Fruit fly (Drosophila melanogaster): ENCODE results near the gene CG42613.

Gene CG42613

DNA sequence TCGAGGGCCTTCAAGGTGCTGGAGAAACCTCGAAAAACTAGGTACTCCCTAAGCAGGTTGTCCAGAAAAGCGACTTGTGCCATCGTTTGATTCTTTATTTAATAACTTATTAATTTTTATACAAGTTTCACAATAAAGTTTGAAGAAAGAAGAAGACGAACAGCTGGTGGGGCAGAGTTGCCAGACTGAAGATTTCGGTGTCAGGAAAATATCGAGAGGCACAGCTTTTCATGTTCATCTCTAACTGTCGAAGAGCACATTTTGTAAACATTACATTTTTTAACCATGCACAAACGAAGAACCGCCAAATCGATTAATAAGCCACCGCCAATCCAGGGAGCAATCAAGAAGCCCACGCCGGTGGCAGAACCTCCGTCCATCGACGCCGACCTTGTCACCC lies 94.9 kb downstream of the CG42613 start, which contains the start of the genes CG6005 and CG14286 (continued):
- TF ChIP-seq ci (GFP tag; IDR thresholded peaks at IDR 0.05) (peak; percentile 87), CG10274 (GFP tag; optimal IDR thresholded peaks at IDR 0.05) (no peak), CG10979 (tag; optimal IDR thresholded peaks at IDR 0.05) (no peak), CG14710 (tag; optimal IDR thresholded peaks at IDR 0.05) (peak; percentile 37), CG10543 (GFP tag; optimal IDR thresholded peaks at IDR 0.05) (no peak), en (GFP tag; optimal IDR thresholded peaks at IDR 0.05) (no peak), Oli (tag; optimal IDR thresholded peaks at IDR 0.05) (no peak), CG17186 (GFP tag; optimal IDR thresholded peaks at IDR 0.05) (peak; percentile 29), CG3838 (GFP tag; optimal IDR thresholded peaks at IDR 0.05) (no peak), gsb (GFP tag; IDR thresholded peaks at IDR 0.05) (0 out of 2 replicates have a peak, but pooled peaks have one; percentile 27), Rfx (GFP tag; IDR thresholded peaks at IDR 0.05) (peak; percentile 93), ttk (GFP tag; IDR thresholded peaks at IDR 0.05) (peak; percentile 73), cg (GFP tag; optimal IDR thresholded peaks at IDR 0.05) (no peak), dpn (GFP tag; optimal IDR thresholded peaks at IDR 0.05) (peak; percentile 61 to 81), CG12155 (GFP tag; optimal IDR thresholded peaks at IDR 0.05) (peak; percentile 74), salm (tag; optimal IDR thresholded peaks at IDR 0.05) (no peak), CG11093 (GFP tag; IDR thresholded peaks at IDR 0.05) (no peak), CG31441 (GFP tag; IDR thresholded peaks at IDR 0.05) (0 out of 2 replicates have a peak, but pooled peaks have one; percentile 30), GATAe (GFP tag; conservative IDR thresholded peaks at IDR 0.05) (no peak), inv (GFP tag; IDR thresholded peaks at IDR 0.05; ENCODE audit: partially characterized antibody) (peak; percentile 57; the same call in 1 of the 2 replicates), YL-1 (GFP tag; optimal IDR thresholded peaks at IDR 0.05) (peak; percentile 80), CG1603 (tag; optimal IDR thresholded peaks at IDR 0.05) (peak; percentile 64), yki (optimal IDR thresholded peaks at IDR 0.05) (no peak), CG11560 (tag; IDR thresholded peaks at IDR 0.05) (no peak), Dfd (GFP tag; optimal IDR thresholded peaks at IDR 0.05) (no peak), nom (GFP tag; optimal IDR thresholded peaks at IDR 0.05) (no peak), CG9215 (GFP tag; IDR thresholded peaks at IDR 0.05) (peak; percentile 67), CG12942 (GFP tag; optimal IDR thresholded peaks at IDR 0.05) (peak; percentile 66), gfzf (GFP tag; optimal IDR thresholded peaks at IDR 0.05) (peak; percentile 23), p53 (GFP tag; optimal IDR thresholded peaks at IDR 0.05) (no peak), CG1647 (GFP tag; optimal IDR thresholded peaks at IDR 0.05) (peak; percentile 49), Taf1 (GFP tag; IDR thresholded peaks at IDR 0.05) (no peak), CG2889 (GFP tag; IDR thresholded peaks at IDR 0.05) (0 out of 3 replicates have a peak, but pooled peaks have one; percentile 25), CG1024 (GFP tag; IDR thresholded peaks at IDR 0.05) (peak; percentile 28; the same call in 1 of the 2 replicates), repo (GFP tag; optimal IDR thresholded peaks at IDR 0.05) (no peak), CG1233 (GFP tag; optimal IDR thresholded peaks at IDR 0.05) (no peak), Neu2 (GFP tag; optimal IDR thresholded peaks at IDR 0.05; ENCODE audit: borderline replicate concordance) (no peak), fd3F (GFP tag; optimal IDR thresholded peaks at IDR 0.05) (peak; percentile 35), CG34224 (GFP tag; IDR thresholded peaks at IDR 0.05; ENCODE audit: partially characterized antibody) (peak; percentile 82), CG34376 (GFP tag; optimal IDR thresholded peaks at IDR 0.05) (peak; percentile 17), slbo (GFP tag; IDR thresholded peaks at IDR 0.05) (peak; percentile 94), eyg (GFP tag; optimal IDR thresholded peaks at IDR 0.05) (no peak), CG15073 (GFP tag; optimal IDR thresholded peaks at IDR 0.05) (no peak), Chrac-16 (GFP tag; optimal IDR thresholded peaks at IDR 0.05) (peak; percentile 67), CG18764 (GFP tag; optimal IDR thresholded peaks at IDR 0.05) (peak; percentile 4), CG6791 (GFP tag; IDR thresholded peaks at IDR 0.05; ENCODE audit: partially characterized antibody) (peak; percentile 74), Ets65A (GFP tag) (peak; percentile 30), mam (GFP tag; optimal IDR thresholded peaks at IDR 0.05) (peak; percentile 69), CG30431 (GFP tag; optimal IDR thresholded peaks at IDR 0.05) (no peak), Rx (GFP tag; IDR thresholded peaks at IDR 0.05) (peak; percentile 61), CG6683 (GFP tag; optimal IDR thresholded peaks at IDR 0.05) (no peak), CG17568 (GFP tag; optimal IDR thresholded peaks at IDR 0.05) (no peak)
